Worm (Caenorhabditis elegans): Measurements from ENCODE around the gene C50B6.3.

DNA sequence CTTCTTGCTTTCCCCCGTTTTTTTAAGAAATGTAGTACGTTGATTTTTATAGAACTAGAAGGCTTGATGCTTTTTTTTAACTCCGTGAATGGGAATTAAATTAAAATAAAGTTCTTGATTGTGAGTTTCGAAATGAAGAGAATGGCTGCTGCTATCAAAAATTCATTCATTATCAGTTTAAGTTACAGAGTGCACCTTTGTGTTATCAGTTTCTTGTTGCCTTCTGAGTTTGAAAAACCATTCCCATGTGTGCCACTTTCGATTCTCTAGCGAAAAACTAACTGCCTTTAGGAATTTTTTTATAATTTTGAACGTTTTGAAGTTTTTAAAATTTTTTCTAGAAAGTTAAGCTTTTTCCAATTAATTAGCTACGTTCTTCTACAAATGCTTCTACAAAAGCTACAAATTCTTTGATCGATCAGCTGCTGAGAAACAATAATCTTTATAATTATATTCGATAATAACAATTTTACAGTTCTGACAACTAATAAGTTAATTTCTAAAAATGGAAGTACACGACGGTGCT, 8.6 kb upstream of the C50B6.3 start, which contains the start of gene C26E1.2:
- TF ChIP-seq dpl-1 (GFP tag; optimal IDR thresholded peaks at IDR 0.05) (no peak), lir-3 (tag; optimal IDR thresholded peaks at IDR 0.05) (no peak), fos-1 (tag; optimal IDR thresholded peaks at IDR 0.05) (no peak), zag-1 (tag; optimal IDR thresholded peaks at IDR 0.05) (no peak), ztf-11 (tag; optimal IDR thresholded peaks at IDR 0.05) (no peak), ceh-62 (tag; optimal IDR thresholded peaks at IDR 0.05) (no peak), set-16 (GFP tag; IDR thresholded peaks at IDR 0.05) (no peak), egl-27 (tag; optimal IDR thresholded peaks at IDR 0.05) (no peak), nhr-11 (tag; optimal IDR thresholded peaks at IDR 0.05) (no peak), lin-39 (tag; optimal IDR thresholded peaks at IDR 0.05) (no peak), unc-130 (GFP tag; optimal IDR thresholded peaks at IDR 0.05) (no peak)

All from whole organism, L4 larva.